Fruit fly (Drosophila melanogaster): ENCODE data around the gene Pgant5.

Pgant5 gene

dm6 chr2L:5096222-5096621, 2.8 kb upstream of the Pgant5 start, which contains the start of gene CG4230 (continued):
- TF ChIP-seq zf30C (GFP tag; optimal IDR thresholded peaks at IDR 0.05) = no peak
- 0 out of 4 replicates have a peak, but pooled peaks have one; percentile 14 for TF ChIP-seq chinmo (GFP tag; IDR thresholded peaks at IDR 0.05; ENCODE audit: partially characterized antibody)
- TF ChIP-seq CG42726 (GFP tag; IDR thresholded peaks at IDR 0.05; ENCODE audit: partially characterized antibody) = peak; percentile 48; the same call in 1 of the 2 replicates
- TF ChIP-seq fd102C (GFP tag; optimal IDR thresholded peaks at IDR 0.05) = no peak
- no peak for TF ChIP-seq CG8359 (GFP tag; optimal IDR thresholded peaks at IDR 0.05; ENCODE audit: borderline replicate concordance)
- no peak for TF ChIP-seq eyg (GFP tag; optimal IDR thresholded peaks at IDR 0.05)
- no peak for TF ChIP-seq Adf1 (GFP tag; IDR thresholded peaks at IDR 0.05)
- no peak for TF ChIP-seq fd96Cb (tag; optimal IDR thresholded peaks at IDR 0.05)
- TF ChIP-seq CG9215 (GFP tag; IDR thresholded peaks at IDR 0.05) = no peak
- TF ChIP-seq CTCF (GFP tag; optimal IDR thresholded peaks at IDR 0.05) = peak; percentile 54
- no peak for TF ChIP-seq CG10462 (GFP tag; optimal IDR thresholded peaks at IDR 0.05)
- TF ChIP-seq CG1832 (GFP tag; optimal IDR thresholded peaks at IDR 0.05) = no peak
- no peak for TF ChIP-seq CG10959 (GFP tag; IDR thresholded peaks at IDR 0.05)
- TF ChIP-seq CG15269 (tag; optimal IDR thresholded peaks at IDR 0.05) = no peak
- no peak for TF ChIP-seq Drgx (GFP tag; IDR thresholded peaks at IDR 0.05)
- TF ChIP-seq CG13424 (tag; optimal IDR thresholded peaks at IDR 0.05) = no peak
- no peak for TF ChIP-seq CG11695 (GFP tag; IDR thresholded peaks at IDR 0.05)
- no peak for TF ChIP-seq danr (GFP tag; IDR thresholded peaks at IDR 0.05)
- no peak for TF ChIP-seq Ets65A (GFP tag)
- 0 out of 2 replicates have a peak, but pooled peaks have one; percentile 7 for TF ChIP-seq CG17328 (GFP tag; IDR thresholded peaks at IDR 0.05)
- TF ChIP-seq Dbx (GFP tag; IDR thresholded peaks at IDR 0.05) = no peak
- TF ChIP-seq Optix (GFP tag; IDR thresholded peaks at IDR 0.05) = no peak
- no peak for TF ChIP-seq CG11093 (GFP tag; IDR thresholded peaks at IDR 0.05)
- no peak for TF ChIP-seq CG15601 (tag; optimal IDR thresholded peaks at IDR 0.05)
- TF ChIP-seq Lim3 (GFP tag; IDR thresholded peaks at IDR 0.05) = no peak
- no peak for TF ChIP-seq eve (GFP tag; optimal IDR thresholded peaks at IDR 0.05)
- no peak for TF ChIP-seq slou (GFP tag; optimal IDR thresholded peaks at IDR 0.05)
- TF ChIP-seq CG7271 (tag; optimal IDR thresholded peaks at IDR 0.05) = no peak
- TF ChIP-seq CG12769 (tag; optimal IDR thresholded peaks at IDR 0.05) = no peak
- no peak for TF ChIP-seq Ssrp (tag; optimal IDR thresholded peaks at IDR 0.05)
- TF ChIP-seq CG10431 (GFP tag; optimal IDR thresholded peaks at IDR 0.05) = no peak
- no peak for TF ChIP-seq sug (tag; optimal IDR thresholded peaks at IDR 0.05)
- no peak for TF ChIP-seq seq (GFP tag; IDR thresholded peaks at IDR 0.05)
- TF ChIP-seq CG1792 (GFP tag; optimal IDR thresholded peaks at IDR 0.05) = no peak
- no peak for TF ChIP-seq tx (GFP tag; optimal IDR thresholded peaks at IDR 0.05)
- no peak for TF ChIP-seq CG12942 (GFP tag; optimal IDR thresholded peaks at IDR 0.05)
- peak; percentile 36; the same call in 1 of the 2 replicates for TF ChIP-seq E2f2 (GFP tag; IDR thresholded peaks at IDR 0.05)
- no peak for TF ChIP-seq Camta (GFP tag; optimal IDR thresholded peaks at IDR 0.05)
- TF ChIP-seq CG4360 (GFP tag; IDR thresholded peaks at IDR 0.05) = no peak
- TF ChIP-seq kay (GFP tag; optimal IDR thresholded peaks at IDR 0.05) = no peak
- no peak for TF ChIP-seq tgo (GFP tag; IDR thresholded peaks at IDR 0.05)
- no peak for TF ChIP-seq CG31388 (GFP tag; optimal IDR thresholded peaks at IDR 0.05)
- TF ChIP-seq tll (GFP tag; optimal IDR thresholded peaks at IDR 0.05) = no peak
- no peak for TF ChIP-seq Mrtf (GFP tag; IDR thresholded peaks at IDR 0.05)
- no peak for TF ChIP-seq cg (GFP tag; optimal IDR thresholded peaks at IDR 0.05)
- no peak for TF ChIP-seq MTF-1 (GFP tag; optimal IDR thresholded peaks at IDR 0.05; ENCODE audit: borderline replicate concordance)
- TF ChIP-seq Dek (tag; optimal IDR thresholded peaks at IDR 0.05) = no peak
- no peak for TF ChIP-seq Sox102F (GFP tag; optimal IDR thresholded peaks at IDR 0.05)
- no peak for TF ChIP-seq CG11085 (GFP tag; IDR thresholded peaks at IDR 0.05)
- no peak for TF ChIP-seq Six4 (GFP tag; optimal IDR thresholded peaks at IDR 0.05)
- no peak for TF ChIP-seq CG9932 (GFP tag; IDR thresholded peaks at IDR 0.05)
- no peak for TF ChIP-seq Antp (GFP tag; optimal IDR thresholded peaks at IDR 0.05)
- TF ChIP-seq CG13894 (tag; optimal IDR thresholded peaks at IDR 0.05) = no peak
